Worm (Caenorhabditis elegans) whole organism, L1 larva: ENCODE data around the gene grk-2.

Source experiments
- C16A3.4 ChIP-seq: fragments of 150-350 bp; optimal IDR thresholded peaks from 2 replicates; lab custom pipeline; 2014; ENCODE audit warnings: missing biosample characterization, missing genetic modification characterization
- C34B4.2 ChIP-seq: sonication (generic microtip); optimal IDR thresholded peaks from 2 replicates; lab custom pipeline; 2017; ENCODE audit warnings: mild to moderate bottlenecking, missing genetic modification characterization, missing compliant biosample characterization
- F16B12.6 ChIP-seq: fragments of 150-350 bp; optimal IDR thresholded peaks from 2 replicates; lab custom pipeline; 2014; ENCODE audit warnings: missing biosample characterization, missing genetic modification characterization
- Y116A8C.19 ChIP-seq: sonication (generic microtip); optimal IDR thresholded peaks from 2 replicates; lab custom pipeline; 2016; ENCODE audit warnings: missing compliant biosample characterization, missing genetic modification characterization, borderline replicate concordance
- alr-1 ChIP-seq: fragments of 200-800 bp; sonication (Bioruptor generic); optimal IDR thresholded peaks from 2 replicates; lab custom pipeline; 2018; ENCODE audit warnings: borderline replicate concordance, mild to moderate bottlenecking, missing genetic modification characterization, missing compliant biosample characterization
- ama-1 ChIP-seq: fragments of 150-350 bp; optimal IDR thresholded peaks from 2 replicates; lab custom pipeline; 2014
- blmp-1 ChIP-seq: fragments of 150-350 bp; optimal IDR thresholded peaks from 2 replicates; lab custom pipeline; 2014; ENCODE audit warnings: missing biosample characterization, missing genetic modification characterization
- ceh-63 ChIP-seq: fragments of 200-800 bp; sonication (Bioruptor generic); optimal IDR thresholded peaks from 2 replicates; lab custom pipeline; 2018; ENCODE audit warnings: mild to moderate bottlenecking, missing genetic modification characterization, missing compliant biosample characterization
- ceh-82 ChIP-seq, 3 experiments: fragments of 150-350 bp in 1 of 3; sonication (generic microtip) in 2 of 3; optimal IDR thresholded peaks; 2 replicates each; lab custom pipeline; 2014 to 2017; ENCODE audit warnings: missing biosample characterization in 3 of 3, missing genetic modification characterization in 3 of 3
- ceh-88 ChIP-seq: fragments of 200-800 bp; sonication (Bioruptor generic); IDR thresholded peaks from 2 replicates; pipeline ENCODE4 v1.3.6; 2022; ENCODE audit warnings: missing genetic modification characterization, missing compliant biosample characterization
- ceh-90 ChIP-seq: sonication (generic microtip); optimal IDR thresholded peaks from 2 replicates; lab custom pipeline; 2016; ENCODE audit warnings: missing genetic modification characterization, missing compliant biosample characterization
- dsc-1 ChIP-seq: sonication (generic microtip); optimal IDR thresholded peaks from 2 replicates; lab custom pipeline; 2016; ENCODE audit warnings: mild to moderate bottlenecking, missing genetic modification characterization, missing compliant biosample characterization
- efl-1 ChIP-seq, 4 experiments: fragments of 150-350 bp; optimal IDR thresholded peaks in 3 of 4; peaks in 1 of 4; 1 replicate in 1 of 4; 2 replicates in 3 of 4; lab custom pipeline; 2014; ENCODE audit warnings: missing biosample characterization in 2 of 4, missing genetic modification characterization in 2 of 4, missing genetic modification reagents in 2 of 4
- egl-13 ChIP-seq: sonication (generic microtip); optimal IDR thresholded peaks from 2 replicates; lab custom pipeline; 2016; ENCODE audit warnings: missing genotype, missing genetic modification reagents, missing genetic modification characterization, missing compliant biosample characterization
- egl-27 ChIP-seq, 2 experiments: fragments of 150-350 bp in 1 of 2; sonication (generic microtip); optimal IDR thresholded peaks; 3 replicates each; lab custom pipeline; 2017 to 2018; ENCODE audit warnings: missing biosample characterization in 2 of 2, missing genetic modification characterization in 2 of 2, missing genetic modification reagents in 2 of 2
- elt-2 ChIP-seq: sonication (generic microtip); optimal IDR thresholded peaks from 2 replicates; lab custom pipeline; 2016; ENCODE audit warnings: missing genetic modification characterization, mild to moderate bottlenecking, inconsistent platforms, missing compliant biosample characterization, missing genetic modification reagents
- ets-5 ChIP-seq: fragments of 200-800 bp; sonication (Bioruptor generic); IDR thresholded peaks from 2 replicates; pipeline ENCODE4 v1.3.6; 2022; ENCODE audit warnings: missing genetic modification characterization, missing compliant biosample characterization
- fkh-8 ChIP-seq: sonication (generic microtip); optimal IDR thresholded peaks from 2 replicates; lab custom pipeline; 2016; ENCODE audit warnings: mild to moderate bottlenecking, missing genetic modification characterization, missing compliant biosample characterization
- hlh-4 ChIP-seq: sonication (generic microtip); optimal IDR thresholded peaks from 2 replicates; lab custom pipeline; 2016; ENCODE audit warnings: mild to moderate bottlenecking, missing genetic modification characterization, missing compliant biosample characterization
- hpl-2 ChIP-seq: fragments of 150-350 bp; optimal IDR thresholded peaks from 2 replicates; lab custom pipeline; 2014; ENCODE audit warnings: missing biosample characterization, missing genetic modification reagents, missing genetic modification characterization
- lin-15B ChIP-seq: fragments of 150-350 bp; sonication (generic microtip); optimal IDR thresholded peaks from 3 replicates; lab custom pipeline; 2014; ENCODE audit warnings: missing biosample characterization, missing genetic modification characterization
- lin-39 ChIP-seq: fragments of 150-350 bp; optimal IDR thresholded peaks from 2 replicates; lab custom pipeline; 2014; ENCODE audit warnings: missing biosample characterization, missing genetic modification reagents, missing genetic modification characterization
- lir-3 ChIP-seq: sonication (generic microtip); optimal IDR thresholded peaks from 2 replicates; lab custom pipeline; 2016; ENCODE audit warnings: mild to moderate bottlenecking, missing genetic modification characterization, moderate library complexity, missing compliant biosample characterization; ENCODE audit not compliant: poor library complexity
- mdl-1 ChIP-seq, 2 experiments: fragments of 150-350 bp; optimal IDR thresholded peaks; 2 replicates each; lab custom pipeline; 2014 to 2017; ENCODE audit warnings: missing biosample characterization in 2 of 2, missing genetic modification characterization in 2 of 2, inconsistent platforms in 1 of 2
- mep-1 ChIP-seq: fragments of 150-350 bp; optimal IDR thresholded peaks from 2 replicates; lab custom pipeline; 2014; ENCODE audit warnings: missing biosample characterization, missing genetic modification characterization
- nhr-11 ChIP-seq: fragments of 150-350 bp; optimal IDR thresholded peaks from 2 replicates; lab custom pipeline; 2014; ENCODE audit warnings: missing biosample characterization, missing genetic modification characterization
- nhr-19 ChIP-seq: fragments of 200-800 bp; sonication (Bioruptor generic); conservative IDR thresholded peaks from 2 replicates; pipeline ENCODE4 v1.3.6; 2022; ENCODE audit warnings: missing genetic modification characterization, missing compliant biosample characterization
- nhr-20 ChIP-seq: sonication (generic microtip); optimal IDR thresholded peaks from 2 replicates; lab custom pipeline; 2016; ENCODE audit warnings: mild to moderate bottlenecking, missing genetic modification characterization, missing compliant biosample characterization
- nhr-237 ChIP-seq: fragments of 150-350 bp; optimal IDR thresholded peaks from 2 replicates; lab custom pipeline; 2014; ENCODE audit warnings: missing biosample characterization, missing genetic modification characterization
- nhr-28 ChIP-seq: fragments of 150-350 bp; optimal IDR thresholded peaks from 2 replicates; lab custom pipeline; 2014; ENCODE audit warnings: missing biosample characterization, missing genetic modification characterization
- nhr-47 ChIP-seq: sonication (generic microtip); optimal IDR thresholded peaks from 2 replicates; lab custom pipeline; 2016; ENCODE audit warnings: mild to moderate bottlenecking, missing genetic modification characterization, moderate library complexity, missing compliant biosample characterization
- nhr-76 ChIP-seq: sonication (generic microtip); optimal IDR thresholded peaks from 2 replicates; lab custom pipeline; 2017; ENCODE audit warnings: missing biosample characterization, missing genetic modification characterization
- nhr-77 ChIP-seq: fragments of 150-350 bp; optimal IDR thresholded peaks from 2 replicates; lab custom pipeline; 2014; ENCODE audit warnings: missing biosample characterization, missing genetic modification characterization
- nhr-85 ChIP-seq: sonication (generic microtip); peaks from one replicate; lab custom pipeline; 2016; ENCODE audit warnings: missing genetic modification characterization, inconsistent platforms, missing compliant biosample characterization
- nhr-90 ChIP-seq: sonication (generic microtip); optimal IDR thresholded peaks from 2 replicates; lab custom pipeline; 2016; ENCODE audit warnings: mild to moderate bottlenecking, missing genetic modification characterization, missing compliant biosample characterization; ENCODE audit not compliant: poor library complexity
- pax-3 ChIP-seq: fragments of 200-800 bp; sonication (Bioruptor generic); optimal IDR thresholded peaks from 2 replicates; lab custom pipeline; 2018; ENCODE audit warnings: mild to moderate bottlenecking, missing genetic modification characterization, moderate library complexity, missing compliant biosample characterization
- snu-23 ChIP-seq: sonication (generic microtip); optimal IDR thresholded peaks from 2 replicates; lab custom pipeline; 2016; ENCODE audit warnings: missing genetic modification characterization, missing compliant biosample characterization
- sox-4 ChIP-seq: sonication (generic microtip); optimal IDR thresholded peaks from 2 replicates; lab custom pipeline; 2016; ENCODE audit warnings: missing genetic modification characterization, missing compliant biosample characterization
- sptf-1 ChIP-seq: fragments of 150-350 bp; optimal IDR thresholded peaks from 2 replicates; lab custom pipeline; 2014; ENCODE audit warnings: missing biosample characterization, missing genetic modification characterization
- swsn-7 ChIP-seq: sonication (generic microtip); optimal IDR thresholded peaks from 2 replicates; lab custom pipeline; 2016; ENCODE audit warnings: missing genetic modification characterization, missing compliant biosample characterization
- tbx-2 ChIP-seq: sonication (generic microtip); optimal IDR thresholded peaks from 2 replicates; lab custom pipeline; 2016; ENCODE audit warnings: missing genetic modification characterization, missing compliant biosample characterization
- tlp-1 ChIP-seq: fragments of 150-350 bp; optimal IDR thresholded peaks from 2 replicates; lab custom pipeline; 2014; ENCODE audit warnings: missing biosample characterization, missing genetic modification characterization
- unc-86 ChIP-seq: sonication (generic microtip); optimal IDR thresholded peaks from 2 replicates; lab custom pipeline; 2016; ENCODE audit warnings: missing genetic modification characterization, missing compliant biosample characterization
- unc-98 ChIP-seq: fragments of 200-800 bp; sonication (Bioruptor generic); IDR thresholded peaks from 2 replicates; pipeline ENCODE4 v1.3.6; 2022; ENCODE audit warnings: missing genetic modification characterization, missing compliant biosample characterization
- xbp-1 ChIP-seq: sonication (generic microtip); optimal IDR thresholded peaks from 2 replicates; lab custom pipeline; 2016; ENCODE audit warnings: missing genetic modification characterization, missing compliant biosample characterization
- zag-1 ChIP-seq: fragments of 150-350 bp; optimal IDR thresholded peaks from 2 replicates; lab custom pipeline; 2014; ENCODE audit warnings: missing biosample characterization, missing genetic modification characterization
- ztf-11 ChIP-seq, 2 experiments: sonication (generic microtip); optimal IDR thresholded peaks; 2 replicates each; lab custom pipeline; 2016 to 2017; ENCODE audit warnings: missing genetic modification characterization in 2 of 2, missing biosample characterization in 1 of 2, missing compliant biosample characterization in 1 of 2

Gene grk-2

DNA sequence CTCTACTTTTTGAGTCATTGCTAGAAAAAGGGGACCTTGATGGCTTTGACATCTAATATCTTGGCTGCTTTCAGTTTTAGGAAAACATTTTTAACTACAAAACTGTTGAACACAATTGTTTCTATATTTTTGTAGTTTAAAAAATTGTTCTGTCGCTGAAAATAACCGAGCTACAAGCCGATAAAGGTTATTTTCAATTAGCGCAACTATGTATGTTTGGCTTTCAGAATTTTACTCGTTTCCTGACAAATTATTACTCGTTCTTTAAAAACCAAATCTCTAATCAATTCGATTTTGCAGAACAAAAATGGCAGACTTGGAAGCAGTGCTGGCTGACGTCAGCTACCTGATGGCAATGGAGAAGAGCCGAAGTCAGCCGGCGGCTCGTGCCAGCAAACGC lies at the start of gene grk-2:
TSS of gene grk-2 (plus strand) at position 301 of the 400 bp plus-strand sequence.
- TF ChIP-seq swsn-7 (tag; lab: Kevin White, UChicago) (no peak), ceh-63 (no peak), egl-27 (tag; optimal IDR thresholded peaks at IDR 0.05; lab: Kevin White, UChicago) (no peak), nhr-77 (tag; lab: Kevin White, UChicago) (no peak), nhr-76 (tag; lab: Kevin White, UChicago) (no peak), nhr-47 (tag; lab: Kevin White, UChicago) (no peak), ets-5 (no peak), nhr-85 (tag; lab: Kevin White, UChicago) (no peak), dsc-1 (tag; lab: Kevin White, UChicago) (no peak), C16A3.4 (tag; lab: Kevin White, UChicago) (no peak), hpl-2 (GFP tag; lab: Kevin White, UChicago) (no peak), mep-1 (tag; lab: Kevin White, UChicago) (no peak)

DNA sequence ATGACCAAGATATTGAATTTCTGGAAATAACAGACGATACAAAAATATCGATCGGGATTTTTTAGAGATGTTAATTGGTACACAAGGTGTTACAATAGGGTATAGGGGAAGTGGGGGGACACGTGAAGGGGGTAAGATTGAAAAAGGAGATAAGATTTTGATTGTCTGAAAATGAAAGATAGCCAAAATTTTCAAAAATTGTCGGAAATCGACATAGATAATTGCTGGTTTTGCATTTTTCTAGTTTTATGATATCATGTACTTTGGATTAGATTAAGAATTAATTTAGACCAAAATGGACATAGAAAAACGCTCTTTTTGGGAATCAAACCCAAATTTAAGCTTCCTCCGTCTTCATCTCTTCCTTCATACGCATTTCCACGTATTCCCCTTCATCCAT lies 48.1 kb upstream of the grk-2 start, which contains the start of gene T19C3.5:
TSS of gene T19C3.5 (minus strand) at position 101 of the 400 bp plus-strand sequence.
- TF ChIP-seq unc-86 (tag; lab: Kevin White, UChicago) = no peak
- TF ChIP-seq alr-1 (tag; lab: Kevin White, UChicago) = no peak
- no peak for TF ChIP-seq dsc-1 (tag; lab: Kevin White, UChicago)
- no peak for TF ChIP-seq lin-15B (tag; lab: Kevin White, UChicago)
- TF ChIP-seq tlp-1 (tag; lab: Kevin White, UChicago) = no peak
- no peak for TF ChIP-seq pax-3 (tag; lab: Kevin White, UChicago)
- TF ChIP-seq sptf-1 = no peak
- no peak for TF ChIP-seq sox-4 (tag; lab: Kevin White, UChicago)
- TF ChIP-seq mep-1 (tag; lab: Kevin White, UChicago) = no peak
- TF ChIP-seq ztf-11 (tag; optimal IDR thresholded peaks at IDR 0.05; lab: Kevin White, UChicago) = no peak
- no peak for TF ChIP-seq zag-1
- no peak for TF ChIP-seq tbx-2 (tag; lab: Kevin White, UChicago)
- TF ChIP-seq ama-1 (lab: Kevin White, UChicago) = no peak
- TF ChIP-seq snu-23 (GFP tag; lab: Kevin White, UChicago) = no peak
- TF ChIP-seq Y116A8C.19 (tag; lab: Kevin White, UChicago) = no peak
- no peak for TF ChIP-seq fkh-8
- TF ChIP-seq nhr-237 (tag; lab: Kevin White, UChicago) = no peak
- no peak for TF ChIP-seq efl-1 (optimal IDR thresholded peaks at IDR 0.05; lab: Kevin White, UChicago)
- no peak for TF ChIP-seq efl-1 (GFP tag; optimal IDR thresholded peaks at IDR 0.05 in 1 of 2; lab: Kevin White, UChicago)

DNA sequence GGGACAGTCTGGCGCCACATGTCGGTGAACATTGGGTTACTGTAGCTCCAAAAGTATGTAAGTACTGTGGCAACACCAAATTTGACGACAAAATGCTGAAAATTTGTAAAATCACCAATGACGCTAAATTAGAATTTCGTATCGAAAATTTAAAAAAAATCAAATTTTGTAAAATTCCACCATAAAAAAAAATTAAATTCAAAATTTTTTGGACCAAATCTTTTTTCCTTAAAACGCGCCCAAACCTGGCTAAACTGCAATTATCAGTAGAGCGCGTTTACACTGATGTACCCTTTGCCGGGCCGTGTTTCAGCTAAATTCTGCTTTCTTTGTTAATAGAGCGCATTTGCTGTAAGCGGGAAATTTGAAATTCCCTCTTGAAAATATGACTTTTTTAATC lies 44.5 kb upstream of the grk-2 start, which contains the start of gene T19C3.6:
TSS of gene T19C3.6 (minus strand) at position 101 of the 400 bp plus-strand sequence.
- no peak for TF ChIP-seq unc-98 (GFP tag; lab: Robert Waterston, UW)
- no peak for TF ChIP-seq lin-39 (tag; lab: Kevin White, UChicago)
- TF ChIP-seq C34B4.2 (tag; lab: Kevin White, UChicago) = no peak
- TF ChIP-seq ceh-88 (GFP tag; lab: Robert Waterston, UW) = no peak
- TF ChIP-seq Y116A8C.19 (tag; lab: Kevin White, UChicago) = no peak
- TF ChIP-seq ets-5 = no peak
- TF ChIP-seq zag-1 = no peak
- TF ChIP-seq blmp-1 (tag; lab: Kevin White, UChicago) = no peak
- no peak for TF ChIP-seq egl-13
- TF ChIP-seq tlp-1 (tag; lab: Kevin White, UChicago) = no peak
- TF ChIP-seq xbp-1 (tag; lab: Kevin White, UChicago) = no peak

- no peak for TF ChIP-seq nhr-28 (tag; lab: Kevin White, UChicago)
- TF ChIP-seq nhr-90 (tag; lab: Kevin White, UChicago) = peak; percentile 57
- no peak for TF ChIP-seq nhr-11 (tag; lab: Kevin White, UChicago)
- peak; percentile 62 for TF ChIP-seq snu-23 (GFP tag; lab: Kevin White, UChicago)
- TF ChIP-seq zag-1 = no peak
- no peak for TF ChIP-seq F16B12.6 (tag; lab: Kevin White, UChicago)
- TF ChIP-seq unc-86 (tag; lab: Kevin White, UChicago) = peak; percentile 5
- TF ChIP-seq nhr-237 (tag; lab: Kevin White, UChicago) = no peak
- no peak for TF ChIP-seq ztf-11 (tag; optimal IDR thresholded peaks at IDR 0.05; lab: Kevin White, UChicago)
- TF ChIP-seq nhr-19 (GFP tag; lab: Robert Waterston, UW) = peak; percentile 36
- peak; percentile 30 to 63 (median 38) for TF ChIP-seq ceh-82 (tag; optimal IDR thresholded peaks at IDR 0.05; lab: Kevin White, UChicago)
- TF ChIP-seq ceh-90 (tag; lab: Kevin White, UChicago) = no peak
- TF ChIP-seq mdl-1 (tag; optimal IDR thresholded peaks at IDR 0.05; lab: Kevin White, UChicago) = peak in 1 of 2 experiments; percentile 15
- TF ChIP-seq tbx-2 (tag; lab: Kevin White, UChicago) = peak; percentile 43
- peak; percentile 37 for TF ChIP-seq nhr-20 (tag; lab: Kevin White, UChicago)
- TF ChIP-seq hlh-4 (tag; lab: Kevin White, UChicago) = no peak
- TF ChIP-seq pax-3 (tag; lab: Kevin White, UChicago) = no peak
- TF ChIP-seq elt-2 (tag; lab: Kevin White, UChicago) = no peak
- no peak for TF ChIP-seq lir-3 (tag; lab: Kevin White, UChicago)
- TF ChIP-seq tlp-1 (tag; lab: Kevin White, UChicago) = no peak
Observed at ce11 chrIII:634618-635017, 41.3 kb upstream of the grk-2 start, which contains the start of gene fem-2. TSS of gene fem-2 (minus strand) at chrIII:634626.
